Worm (Caenorhabditis elegans) whole organism, midembryonic: ENCODE measurements around the gene mlc-7.
"Not testable (repeated sequence)": the region's sequence is repeated elsewhere in the genome, so short reads cannot be mapped to it uniquely, and the experiment has no call there.

Experiments used
- T22C8.4 ChIP-seq: fragments of 200-800 bp; sonication (Bioruptor generic); IDR thresholded peaks from 2 replicates; pipeline ENCODE4 v1.3.6; 2022; ENCODE audit warnings: missing genetic modification characterization, missing compliant biosample characterization
- cog-1 ChIP-seq: sonication (generic microtip); optimal IDR thresholded peaks from 2 replicates; lab custom pipeline; 2016; ENCODE audit warnings: missing genetic modification characterization, missing compliant biosample characterization
- flt-1 ChIP-seq: fragments of 200-800 bp; sonication (Bioruptor generic); IDR thresholded peaks from 2 replicates; pipeline ENCODE4 v1.3.6; 2022; ENCODE audit warnings: missing genetic modification characterization, missing compliant biosample characterization
- klf-2 ChIP-seq: fragments of 200-800 bp; sonication (Bioruptor generic); conservative IDR thresholded peaks from 2 replicates; pipeline ENCODE4 v1.3.6; 2022; ENCODE audit warnings: missing genetic modification reagents, missing genetic modification characterization, missing compliant biosample characterization
- med-1 ChIP-seq: sonication (generic microtip); optimal IDR thresholded peaks from 2 replicates; lab custom pipeline; 2017; ENCODE audit warnings: missing genetic modification characterization, mild to moderate bottlenecking, missing compliant biosample characterization, antibody characterized with exemption, missing genetic modification reagents; ENCODE audit not compliant: insufficient read depth
- ref-1 ChIP-seq: fragments of 200-800 bp; sonication (Bioruptor generic); conservative IDR thresholded peaks from 2 replicates; pipeline ENCODE4 v1.3.6; 2022; ENCODE audit warnings: missing genetic modification reagents, missing genetic modification characterization, missing compliant biosample characterization
- tab-1 ChIP-seq: fragments of 200-800 bp; sonication (Bioruptor generic); IDR thresholded peaks from 2 replicates; pipeline ENCODE4 v1.3.6; 2022; ENCODE audit warnings: missing genetic modification characterization, missing compliant biosample characterization
- ztf-23 ChIP-seq: fragments of 200-800 bp; sonication (Bioruptor generic); IDR thresholded peaks from 2 replicates; pipeline ENCODE4 v1.3.6; 2022; ENCODE audit warnings: missing genetic modification reagents, missing genetic modification characterization, missing compliant biosample characterization
- ztf-29 ChIP-seq: fragments of 200-800 bp; sonication (Bioruptor generic); IDR thresholded peaks from 2 replicates; pipeline ENCODE4 v1.3.6; 2022; ENCODE audit warnings: missing genetic modification reagents, missing genetic modification characterization, missing compliant biosample characterization

The mlc-7 gene

ce11 chrIII:13751144-13751543 is at the start of gene mlc-7:
TSS of gene mlc-7 (plus strand) at chrIII:13751444.
- TF ChIP-seq flt-1, T22C8.4, tab-1 (GFP tag; lab: Robert Waterston, UW): not testable (repeated sequence)

DNA sequence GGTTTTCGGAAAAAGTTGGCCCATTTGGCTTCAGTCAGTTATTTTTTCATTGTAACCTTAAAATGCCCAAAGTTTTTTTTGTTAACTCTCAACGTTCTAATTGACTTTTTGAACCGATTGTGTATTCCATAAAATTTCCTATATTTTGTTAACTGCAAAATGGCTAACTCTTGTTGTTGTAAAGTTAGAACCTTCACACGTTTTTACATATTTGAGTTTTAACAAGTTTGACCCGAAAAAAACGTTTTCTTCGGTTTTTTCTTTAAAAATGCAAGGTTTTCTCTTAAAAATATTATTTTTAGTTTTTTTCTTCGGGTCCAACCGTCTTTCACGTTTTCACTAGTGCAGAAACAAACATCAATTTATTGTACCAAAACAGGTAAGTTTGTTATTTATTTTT is 49.6 kb upstream of the mlc-7 start, which contains the start of gene lit-1:
lit-1 (plus strand) TSS at position 301 of the 400 bp plus-strand sequence.
- TF ChIP-seq ztf-29 (GFP tag; lab: Robert Waterston, UW) (no peak), cog-1 (tag; lab: Kevin White, UChicago) (no peak)

- TF ChIP-seq ref-1 (GFP tag; lab: Robert Waterston, UW): no peak
- TF ChIP-seq med-1: no peak
- TF ChIP-seq flt-1 (GFP tag; lab: Robert Waterston, UW): no peak
Observed at ce11 chrIII:13708415-13708814, 42.8 kb upstream of the mlc-7 start.

DNA sequence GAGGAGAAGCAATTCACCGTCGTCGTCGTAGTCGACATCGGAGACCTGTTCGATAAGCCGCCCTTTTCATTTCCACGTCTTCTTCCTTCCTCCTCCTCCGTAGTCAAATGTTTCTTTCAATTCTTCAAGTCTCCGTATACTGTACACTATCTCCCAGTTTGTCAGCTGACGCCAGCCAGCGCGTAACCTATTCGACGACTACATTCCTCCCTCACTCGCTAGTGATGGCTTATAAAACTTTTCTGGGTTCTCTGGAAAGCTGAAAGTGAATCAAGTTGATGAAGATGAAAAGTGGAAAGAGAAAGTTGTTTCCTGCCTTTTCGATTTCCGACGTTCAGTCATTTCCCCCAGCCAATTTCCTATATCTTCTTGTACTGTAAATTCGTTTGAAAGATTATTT is 42.1 kb upstream of the mlc-7 start:
- TF ChIP-seq klf-2 (GFP tag; lab: Robert Waterston, UW) (no peak), cog-1 (tag; lab: Kevin White, UChicago) (no peak), ztf-29 (GFP tag; lab: Robert Waterston, UW) (no peak), med-1 (no peak), tab-1 (GFP tag; lab: Robert Waterston, UW) (no peak), flt-1 (GFP tag; lab: Robert Waterston, UW) (no peak), ref-1 (GFP tag; lab: Robert Waterston, UW) (no peak), T22C8.4 (GFP tag; lab: Robert Waterston, UW) (no peak), ztf-23 (no peak)

- TF ChIP-seq tab-1 (GFP tag; lab: Robert Waterston, UW) (no peak), flt-1 (GFP tag; lab: Robert Waterston, UW) (peak; percentile 30; the same call in 1 of the 2 replicates)
Observed at ce11 chrIII:13710666-13711065, 40.6 kb upstream of the mlc-7 start.

ce11 chrIII:13712854-13713293 is 38.4 kb upstream of the mlc-7 start:
- TF ChIP-seq med-1 (no peak), cog-1 (tag; lab: Kevin White, UChicago) (peak; percentile 66), ref-1 (GFP tag; lab: Robert Waterston, UW) (no peak), ztf-29 (GFP tag; lab: Robert Waterston, UW) (no peak), klf-2 (GFP tag; lab: Robert Waterston, UW) (no peak), flt-1 (GFP tag; lab: Robert Waterston, UW) (0 out of 2 replicates have a peak, but pooled peaks have one; percentile 57), ztf-23 (no peak), T22C8.4 (GFP tag; lab: Robert Waterston, UW) (no peak), tab-1 (GFP tag; lab: Robert Waterston, UW) (no peak)

DNA sequence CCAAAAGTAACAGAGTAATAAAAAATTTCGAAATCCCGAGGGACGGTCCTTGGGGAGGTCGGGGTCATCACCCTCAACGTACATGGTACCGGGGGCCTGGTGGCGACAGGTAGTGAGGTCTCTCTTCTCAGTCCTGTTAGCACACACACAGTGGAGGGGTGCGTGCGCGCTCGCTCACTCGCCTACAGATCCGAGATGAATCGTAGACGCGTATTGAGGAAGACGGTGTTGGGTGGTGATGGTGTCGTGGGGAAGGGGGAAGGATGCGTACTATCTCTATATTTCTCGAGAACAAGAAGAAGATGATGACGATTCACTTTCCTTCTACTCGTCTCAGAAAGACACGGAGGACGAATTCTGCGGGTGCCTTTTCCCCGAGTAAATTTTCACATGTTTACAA is 37.4 kb upstream of the mlc-7 start:
- TF ChIP-seq flt-1 (GFP tag; lab: Robert Waterston, UW): 0 out of 2 replicates have a peak, but pooled peaks have one; percentile 47
- no peak for TF ChIP-seq klf-2 (GFP tag; lab: Robert Waterston, UW)

- TF ChIP-seq klf-2 (GFP tag; lab: Robert Waterston, UW): no peak
- no peak for TF ChIP-seq ztf-29 (GFP tag; lab: Robert Waterston, UW)
- no peak for TF ChIP-seq ztf-23
- no peak for TF ChIP-seq ref-1 (GFP tag; lab: Robert Waterston, UW)
- TF ChIP-seq cog-1 (tag; lab: Kevin White, UChicago): no peak
Observed at ce11 chrIII:13714950-13715349, 36.3 kb upstream of the mlc-7 start.

DNA sequence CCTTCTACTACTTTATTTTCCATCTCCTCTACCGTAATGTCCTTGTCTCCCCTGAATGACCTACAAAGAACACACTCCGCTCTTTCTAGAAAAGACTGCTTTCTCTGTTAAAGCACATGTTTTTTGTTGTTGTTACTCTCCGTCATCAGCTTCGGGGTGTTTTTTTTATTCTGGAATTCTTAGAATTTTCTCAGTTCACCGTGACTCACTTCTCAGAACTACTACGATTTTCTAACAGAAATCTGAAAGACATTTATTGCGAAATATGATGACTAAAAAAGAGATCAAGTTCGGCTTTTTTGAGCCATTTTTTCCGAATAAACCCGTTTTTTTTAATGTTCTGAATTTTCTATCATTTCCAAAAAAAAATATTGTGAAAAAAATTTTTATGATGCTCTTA is 35.0 kb upstream of the mlc-7 start:
- TF ChIP-seq ref-1 (GFP tag; lab: Robert Waterston, UW) (no peak), ztf-29 (GFP tag; lab: Robert Waterston, UW) (no peak), klf-2 (GFP tag; lab: Robert Waterston, UW) (no peak), flt-1 (GFP tag; lab: Robert Waterston, UW) (no peak), med-1 (no peak), tab-1 (GFP tag; lab: Robert Waterston, UW) (no peak), ztf-23 (no peak), T22C8.4 (GFP tag; lab: Robert Waterston, UW) (no peak)

DNA sequence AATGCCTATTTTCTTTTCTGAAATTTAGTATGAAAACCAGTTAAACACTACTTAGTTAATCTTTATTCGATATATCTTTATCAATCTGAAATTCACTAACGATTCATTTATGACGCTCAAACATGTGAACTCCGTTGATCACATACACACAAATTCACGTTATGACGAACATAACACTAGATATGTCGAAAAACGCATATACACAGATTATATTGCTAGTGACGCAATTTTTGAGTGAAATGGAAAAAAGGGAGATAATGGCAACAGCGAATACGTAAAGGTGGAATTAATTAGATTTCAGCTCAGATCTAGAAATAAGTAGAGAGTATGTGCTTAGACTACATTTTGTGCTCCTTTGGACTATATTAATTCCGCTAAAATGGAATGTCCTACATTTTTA is 34.4 kb upstream of the mlc-7 start:
- TF ChIP-seq cog-1 (tag; lab: Kevin White, UChicago): no peak
- no peak for TF ChIP-seq tab-1 (GFP tag; lab: Robert Waterston, UW)
- no peak for TF ChIP-seq klf-2 (GFP tag; lab: Robert Waterston, UW)
- TF ChIP-seq ztf-23: no peak
- TF ChIP-seq T22C8.4 (GFP tag; lab: Robert Waterston, UW): no peak
- no peak for TF ChIP-seq flt-1 (GFP tag; lab: Robert Waterston, UW)
- no peak for TF ChIP-seq med-1
- no peak for TF ChIP-seq ref-1 (GFP tag; lab: Robert Waterston, UW)
- TF ChIP-seq ztf-29 (GFP tag; lab: Robert Waterston, UW): no peak

- TF ChIP-seq tab-1 (GFP tag; lab: Robert Waterston, UW) (0 out of 2 replicates have a peak, but pooled peaks have one; percentile 73), flt-1 (GFP tag; lab: Robert Waterston, UW) (peak; percentile 82), ztf-23 (peak; percentile 55; the same call in 1 of the 2 replicates), med-1 (no peak), cog-1 (tag; lab: Kevin White, UChicago) (no peak), klf-2 (GFP tag; lab: Robert Waterston, UW) (no peak), ztf-29 (GFP tag; lab: Robert Waterston, UW) (no peak), T22C8.4 (GFP tag; lab: Robert Waterston, UW) (no peak), ref-1 (GFP tag; lab: Robert Waterston, UW) (no peak)
Observed at ce11 chrIII:13717505-13717904, 33.7 kb upstream of the mlc-7 start.
